Fruit fly (Drosophila melanogaster) whole organism, adult: ENCODE results near the gene CG11134.

Experiments used
- CG11617 ChIP-seq: fragments of 200-800 bp; sonication (Bioruptor generic); optimal IDR thresholded peaks from 2 replicates; lab custom pipeline; 2017; ENCODE audit warnings: mild to moderate bottlenecking, missing biosample characterization, missing genetic modification reagents, missing genetic modification characterization
- CG12768 ChIP-seq: fragments of 200-800 bp; sonication (Bioruptor generic); optimal IDR thresholded peaks from 2 replicates; lab custom pipeline; 2017; ENCODE audit warnings: missing biosample characterization, missing genetic modification characterization, mild to moderate bottlenecking, moderate library complexity, missing genetic modification reagents
- CG14711 ChIP-seq: fragments of 200-800 bp; sonication (Bioruptor generic); optimal IDR thresholded peaks from 2 replicates; lab custom pipeline; 2018; ENCODE audit warnings: missing biosample characterization, mild to moderate bottlenecking, missing genetic modification characterization, moderate library complexity
- CG1620 ChIP-seq: fragments of 200-800 bp; sonication (Bioruptor generic); optimal IDR thresholded peaks from 2 replicates; lab custom pipeline; 2016; ENCODE audit warnings: missing biosample characterization, missing genetic modification characterization
- CG33017 ChIP-seq: fragments of 200-800 bp; sonication (Bioruptor generic); optimal IDR thresholded peaks from 2 replicates; lab custom pipeline; 2018; ENCODE audit warnings: missing biosample characterization, mild to moderate bottlenecking, missing genetic modification characterization, moderate library complexity
- CG5204 ChIP-seq: fragments of 200-800 bp; sonication (Bioruptor generic); optimal IDR thresholded peaks from 2 replicates; lab custom pipeline; 2016; ENCODE audit warnings: missing biosample characterization, missing genetic modification characterization
- CG7045 ChIP-seq: fragments of 200-800 bp; sonication (Bioruptor generic); optimal IDR thresholded peaks from 2 replicates; lab custom pipeline; 2017; ENCODE audit warnings: missing biosample characterization, mild to moderate bottlenecking, missing genetic modification characterization
- CG7101 ChIP-seq: fragments of 200-800 bp; sonication (Bioruptor generic); optimal IDR thresholded peaks from 2 replicates; lab custom pipeline; 2018; ENCODE audit warnings: missing biosample characterization, mild to moderate bottlenecking, missing genetic modification characterization, moderate library complexity
- Clk ChIP-seq: fragments of 200-800 bp; sonication (Bioruptor generic); optimal IDR thresholded peaks from 2 replicates; lab custom pipeline; 2017; ENCODE audit warnings: missing biosample characterization, missing genetic modification characterization
- Crg-1 ChIP-seq: fragments of 200-800 bp; sonication (Bioruptor generic); optimal IDR thresholded peaks from 2 replicates; lab custom pipeline; 2016; ENCODE audit warnings: missing biosample characterization, missing genetic modification characterization
- Hr96 ChIP-seq: fragments of 200-800 bp; sonication (Bioruptor generic); optimal IDR thresholded peaks from 2 replicates; lab custom pipeline; 2016; ENCODE audit warnings: missing biosample characterization, missing genetic modification characterization
- Mnt ChIP-seq: fragments of 200-800 bp; sonication (Bioruptor generic); optimal IDR thresholded peaks from 2 replicates; lab custom pipeline; 2016; ENCODE audit warnings: missing biosample characterization, mild to moderate bottlenecking, missing genetic modification characterization
- bab1 ChIP-seq: fragments of 200-800 bp; sonication (Bioruptor generic); optimal IDR thresholded peaks from 3 replicates; lab custom pipeline; 2019; ENCODE audit warnings: missing biosample characterization, mild to moderate bottlenecking, missing genetic modification characterization, moderate library complexity
- cic ChIP-seq: fragments of 200-800 bp; sonication (Bioruptor generic); optimal IDR thresholded peaks from 2 replicates; lab custom pipeline; 2017; ENCODE audit warnings: missing biosample characterization, mild to moderate bottlenecking, missing genetic modification characterization, moderate library complexity
- cnc ChIP-seq, 2 experiments: fragments of >200 bp; optimal IDR thresholded peaks; 2 replicates each; lab custom pipeline; 2017
- kay ChIP-seq: fragments of 200-800 bp; sonication (Bioruptor generic); peaks from one replicate; lab custom pipeline; 2016; ENCODE audit warnings: missing biosample characterization, missing genetic modification characterization, borderline replicate concordance
- ovo ChIP-seq: fragments of 200-800 bp; sonication (Bioruptor generic); optimal IDR thresholded peaks from 2 replicates; lab custom pipeline; 2016; ENCODE audit warnings: missing biosample characterization, missing genetic modification characterization
- pad ChIP-seq: fragments of 200-800 bp; sonication (Bioruptor generic); optimal IDR thresholded peaks from 3 replicates; lab custom pipeline; 2017; ENCODE audit warnings: missing biosample characterization, missing genetic modification characterization, mild to moderate bottlenecking, moderate library complexity, missing genetic modification reagents
- tj ChIP-seq: fragments of 200-800 bp; sonication (Bioruptor generic); optimal IDR thresholded peaks from 3 replicates; lab custom pipeline; 2017; ENCODE audit warnings: missing biosample characterization, mild to moderate bottlenecking, missing genetic modification characterization, moderate library complexity
- toe ChIP-seq: fragments of 200-800 bp; sonication (Bioruptor generic); optimal IDR thresholded peaks from 2 replicates; lab custom pipeline; 2016; ENCODE audit warnings: missing biosample characterization, missing genetic modification characterization

CG11134 gene

dm6 chrX:13752543-13753046 lies 14.9 kb downstream of the CG11134 start:
- TF ChIP-seq pad (GFP tag; lab: Kevin White, UChicago) (peak; percentile 98), ovo (GFP tag; lab: Kevin White, UChicago) (peak; percentile 93), CG1620 (GFP tag; lab: Kevin White, UChicago) (no peak), CG5204 (GFP tag; lab: Kevin White, UChicago) (no peak), CG7045 (GFP tag; lab: Kevin White, UChicago) (no peak), kay (no peak), CG33017 (tag; lab: Kevin White, UChicago) (no peak), bab1 (no peak), CG14711 (tag; lab: Kevin White, UChicago) (no peak)

DNA sequence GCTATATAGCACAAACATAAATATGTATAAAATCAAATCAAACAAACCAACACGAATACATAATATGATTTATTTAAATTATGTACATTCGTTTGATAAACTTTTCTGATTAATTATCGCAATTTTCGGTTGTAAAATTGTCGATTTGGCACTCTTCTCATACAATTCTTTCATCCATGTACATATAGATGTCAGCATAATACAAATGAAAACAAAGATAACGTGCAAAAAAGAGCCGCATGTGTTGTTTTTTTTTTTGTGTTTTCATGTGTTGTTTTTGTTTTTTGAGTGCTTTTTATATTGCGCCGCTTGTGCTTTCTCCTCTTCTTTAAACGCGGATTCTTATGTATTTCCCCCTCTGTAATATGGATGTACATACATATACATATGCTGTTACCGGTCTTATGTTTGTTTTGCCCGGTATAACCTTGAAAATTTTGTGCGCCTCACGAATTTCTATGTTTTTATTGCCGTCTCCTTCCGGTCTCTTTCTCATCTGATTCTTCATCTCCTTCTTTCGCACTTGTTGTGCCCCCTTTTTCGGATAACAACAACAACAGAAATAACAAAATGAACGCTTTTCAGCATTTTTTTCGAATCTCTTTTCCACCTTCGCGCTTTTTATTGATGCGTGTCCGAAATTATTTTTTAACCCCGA lies 15.5 kb downstream of the CG11134 start:
- TF ChIP-seq tj (peak; percentile 96), ovo (GFP tag; lab: Kevin White, UChicago) (no peak), Mnt (GFP tag; lab: Kevin White, UChicago) (no peak)

- peak; percentile 84 for TF ChIP-seq kay
- no peak for TF ChIP-seq ovo (GFP tag; lab: Kevin White, UChicago)
Measured at dm6 chrX:13753775-13754174, 16.0 kb downstream of the CG11134 start.

DNA sequence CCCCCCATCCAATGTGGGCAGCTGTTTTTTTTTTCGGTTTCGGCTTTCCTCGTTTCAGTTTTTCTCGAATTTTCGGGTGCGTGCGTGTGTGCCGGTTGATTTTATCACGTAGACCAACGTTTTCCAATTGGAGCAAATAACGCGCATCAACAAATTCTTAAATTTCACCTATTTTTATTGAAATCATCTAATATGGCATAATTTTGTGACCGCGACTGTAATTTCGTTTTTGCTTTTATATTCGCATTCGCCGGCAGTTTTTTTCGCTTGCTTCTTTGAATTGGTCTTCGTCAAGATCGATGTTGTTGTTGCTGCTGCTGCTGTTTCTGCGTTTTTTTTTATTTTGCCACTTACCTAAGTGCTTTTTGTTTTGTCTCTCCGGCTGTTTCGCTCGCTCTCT lies 16.7 kb downstream of the CG11134 start:
- TF ChIP-seq CG11617 (no peak), Crg-1 (GFP tag; lab: Kevin White, UChicago) (no peak), cnc (optimal IDR thresholded peaks at IDR 0.05; lab: Kevin White, UChicago) (no peak), CG12768 (GFP tag; lab: Kevin White, UChicago) (no peak), cic (GFP tag; lab: Kevin White, UChicago) (no peak), CG7045 (GFP tag; lab: Kevin White, UChicago) (no peak), CG1620 (GFP tag; lab: Kevin White, UChicago) (peak; percentile 7), pad (GFP tag; lab: Kevin White, UChicago) (no peak), CG33017 (tag; lab: Kevin White, UChicago) (no peak), Mnt (GFP tag; lab: Kevin White, UChicago) (no peak), toe (no peak), ovo (GFP tag; lab: Kevin White, UChicago) (no peak), Clk (GFP tag; lab: Kevin White, UChicago) (no peak), Hr96 (GFP tag; lab: Kevin White, UChicago) (no peak), CG14711 (tag; lab: Kevin White, UChicago) (no peak), tj (peak; percentile 91), kay (no peak)

DNA sequence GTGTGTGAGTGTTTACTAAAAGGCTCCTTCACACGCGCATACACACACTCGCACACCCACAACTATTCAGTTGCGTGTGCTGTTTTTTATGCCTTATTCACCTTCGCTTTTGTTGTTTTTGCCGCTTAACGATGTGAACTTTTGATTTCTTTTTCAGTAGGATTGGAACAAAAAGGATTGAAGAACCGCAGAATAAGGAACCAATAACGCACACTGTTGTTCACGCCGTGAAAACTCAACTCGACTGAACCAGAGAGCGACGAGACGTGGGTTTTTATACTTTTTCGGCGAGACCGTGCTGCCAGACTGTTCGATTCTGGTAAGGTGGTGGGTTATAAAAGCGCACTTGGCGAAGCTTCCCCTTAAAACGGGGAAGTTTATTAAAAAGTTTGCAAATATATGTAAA lies 17.4 kb downstream of the CG11134 start, which contains the start of gene Pdcd4:
Pdcd4 (minus strand) TSS at position 255 of the 406 bp plus-strand sequence.
- TF ChIP-seq kay (no peak), toe (no peak), CG11617 (peak; percentile 38), CG12768 (GFP tag; lab: Kevin White, UChicago) (no peak), ovo (GFP tag; lab: Kevin White, UChicago) (no peak), pad (GFP tag; lab: Kevin White, UChicago) (peak; percentile 100), CG14711 (tag; lab: Kevin White, UChicago) (no peak), CG7101 (tag; lab: Kevin White, UChicago) (peak; percentile 15), cnc (optimal IDR thresholded peaks at IDR 0.05; lab: Kevin White, UChicago) (no peak), CG33017 (tag; lab: Kevin White, UChicago) (no peak), Crg-1 (GFP tag; lab: Kevin White, UChicago) (no peak), Mnt (GFP tag; lab: Kevin White, UChicago) (peak; percentile 70), bab1 (peak; percentile 69), CG7045 (GFP tag; lab: Kevin White, UChicago) (no peak), Clk (GFP tag; lab: Kevin White, UChicago) (no peak), tj (no peak), CG1620 (GFP tag; lab: Kevin White, UChicago) (peak; percentile 38), Hr96 (GFP tag; lab: Kevin White, UChicago) (no peak), CG5204 (GFP tag; lab: Kevin White, UChicago) (no peak), cic (GFP tag; lab: Kevin White, UChicago) (no peak)

DNA sequence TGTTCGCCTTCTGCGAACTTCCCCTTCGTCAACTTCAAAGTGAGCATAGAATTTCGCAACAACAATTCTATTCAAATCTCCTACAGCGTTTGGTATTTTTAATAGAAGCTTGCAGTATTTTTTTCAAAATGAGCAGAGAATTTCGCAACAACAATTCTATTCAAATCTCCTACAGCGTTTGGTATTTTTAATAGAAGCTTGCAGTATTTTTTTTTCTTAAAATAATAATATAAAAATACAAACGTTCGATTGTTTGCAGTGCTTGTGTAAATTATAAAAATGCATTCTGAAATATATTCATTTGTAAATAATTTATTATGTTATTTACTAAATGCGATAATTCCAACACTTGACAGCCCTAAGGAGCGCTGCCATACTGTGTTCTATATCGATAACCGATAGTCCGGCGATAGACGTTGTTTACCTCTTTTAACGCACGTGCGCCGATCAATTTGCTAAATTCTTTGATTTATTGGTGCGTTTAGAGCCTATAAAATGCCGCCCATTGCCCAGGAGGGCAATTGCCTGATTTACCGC lies 19.1 kb downstream of the CG11134 start, which contains the start of the genes CG32625 and Rtc1:
CG32625 (minus strand) TSS at position 51 of the 537 bp plus-strand sequence.
Rtc1 (plus strand) TSS at position 404 of the 537 bp plus-strand sequence.
- no peak for TF ChIP-seq cnc (optimal IDR thresholded peaks at IDR 0.05; lab: Kevin White, UChicago)
- TF ChIP-seq CG12768 (GFP tag; lab: Kevin White, UChicago), result no peak
- TF ChIP-seq Clk (GFP tag; lab: Kevin White, UChicago), result no peak
- TF ChIP-seq CG33017 (tag; lab: Kevin White, UChicago), result no peak
- TF ChIP-seq CG7101 (tag; lab: Kevin White, UChicago), result peak; percentile 73
- TF ChIP-seq CG5204 (GFP tag; lab: Kevin White, UChicago), result no peak
- no peak for TF ChIP-seq Crg-1 (GFP tag; lab: Kevin White, UChicago)
- no peak for TF ChIP-seq Hr96 (GFP tag; lab: Kevin White, UChicago)
- no peak for TF ChIP-seq toe
- peak; percentile 49 for TF ChIP-seq bab1
- TF ChIP-seq kay, result no peak
- peak; percentile 67 for TF ChIP-seq pad (GFP tag; lab: Kevin White, UChicago)
- peak; percentile 25 for TF ChIP-seq ovo (GFP tag; lab: Kevin White, UChicago)
- TF ChIP-seq tj, result peak; percentile 36
- peak; percentile 58 for TF ChIP-seq CG11617
- peak; percentile 99 for TF ChIP-seq Mnt (GFP tag; lab: Kevin White, UChicago)
- TF ChIP-seq cic (GFP tag; lab: Kevin White, UChicago), result no peak
- TF ChIP-seq CG1620 (GFP tag; lab: Kevin White, UChicago), result peak; percentile 9
- TF ChIP-seq CG14711 (tag; lab: Kevin White, UChicago), result peak; percentile 95
- no peak for TF ChIP-seq CG7045 (GFP tag; lab: Kevin White, UChicago)
